Worm (Caenorhabditis elegans) whole organism, mixed stage, embryonic: Measurements from ENCODE around the gene sde-2.

Source experiments
- ceh-83 ChIP-seq: fragments of 200-800 bp; sonication (Bioruptor generic); optimal IDR thresholded peaks from 2 replicates; lab custom pipeline; 2018; ENCODE audit warnings: mild to moderate bottlenecking, missing genetic modification characterization, missing compliant biosample characterization
- cnd-1 ChIP-seq: fragments of 200-800 bp; sonication (Bioruptor generic); optimal IDR thresholded peaks from 2 replicates; lab custom pipeline; 2018; ENCODE audit warnings: mild to moderate bottlenecking, missing genetic modification characterization, missing compliant biosample characterization
- elt-3 ChIP-seq: fragments of 150-350 bp; optimal IDR thresholded peaks from 2 replicates; lab custom pipeline; 2014; ENCODE audit warnings: missing biosample characterization, missing genetic modification characterization
- lsy-2 ChIP-seq: fragments of 150-350 bp; optimal IDR thresholded peaks from 2 replicates; lab custom pipeline; 2014; ENCODE audit warnings: missing biosample characterization, missing genetic modification characterization
- nhr-12 ChIP-seq: fragments of 150-350 bp; optimal IDR thresholded peaks from 2 replicates; lab custom pipeline; 2014; ENCODE audit warnings: missing biosample characterization, missing genetic modification characterization
- nhr-2 ChIP-seq: fragments of 150-350 bp; optimal IDR thresholded peaks from 2 replicates; lab custom pipeline; 2014; ENCODE audit warnings: missing biosample characterization, missing genetic modification characterization
- nhr-237 ChIP-seq: fragments of 150-350 bp; optimal IDR thresholded peaks from 2 replicates; lab custom pipeline; 2014; ENCODE audit warnings: missing biosample characterization, missing genetic modification characterization
- nhr-76 ChIP-seq: sonication (generic microtip); optimal IDR thresholded peaks from 2 replicates; lab custom pipeline; 2017; ENCODE audit warnings: missing biosample characterization, missing genetic modification characterization
- pha-4 ChIP-seq: fragments of 150-350 bp; optimal IDR thresholded peaks from 2 replicates; lab custom pipeline; 2018; ENCODE audit warnings: missing biosample characterization, missing genetic modification reagents, missing genetic modification characterization
- sem-2 ChIP-seq: fragments of 200-800 bp; sonication (Bioruptor generic); optimal IDR thresholded peaks from 2 replicates; lab custom pipeline; 2018; ENCODE audit warnings: mild to moderate bottlenecking, missing genetic modification characterization, missing compliant biosample characterization
- ztf-11 ChIP-seq: fragments of 150-350 bp; optimal IDR thresholded peaks from 2 replicates; lab custom pipeline; 2014; ENCODE audit warnings: missing biosample characterization, missing genetic modification characterization

DNA sequence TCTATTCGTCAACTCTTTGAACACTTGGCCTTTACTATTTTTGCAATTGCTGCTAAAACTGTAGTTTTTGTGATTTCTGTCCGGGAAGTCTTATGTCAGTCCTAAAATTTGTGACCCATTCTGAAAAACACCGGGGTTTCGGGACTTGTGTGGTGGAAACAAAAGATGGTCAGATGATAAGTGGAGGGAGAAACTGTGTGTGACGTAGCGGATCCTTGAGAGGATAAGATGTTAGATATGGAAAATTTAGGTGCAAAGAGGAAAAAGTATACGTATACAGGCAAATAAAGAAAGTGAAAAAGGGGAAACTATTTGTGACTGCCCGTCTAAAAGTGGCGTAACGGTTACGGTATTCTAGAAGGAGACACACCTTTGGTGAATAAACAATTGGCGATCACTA lies 9.0 kb downstream of the sde-2 start:
- no peak for TF ChIP-seq ceh-83 (GFP tag; lab: Kevin White, UChicago)
- TF ChIP-seq nhr-76 (tag; lab: Kevin White, UChicago) = no peak
- TF ChIP-seq lsy-2 = no peak
- no peak for TF ChIP-seq nhr-12
- TF ChIP-seq pha-4 (tag; lab: Kevin White, UChicago) = no peak
- no peak for TF ChIP-seq nhr-2 (tag; lab: Kevin White, UChicago)
- TF ChIP-seq ztf-11 (tag; lab: Kevin White, UChicago) = no peak
- TF ChIP-seq sem-2 = no peak
- TF ChIP-seq elt-3 = no peak
- TF ChIP-seq nhr-237 (tag; lab: Kevin White, UChicago) = no peak
- TF ChIP-seq cnd-1 (tag; lab: Kevin White, UChicago) = no peak
